Fruit fly (Drosophila melanogaster): ENCODE results near the gene CG6678.

DNA sequence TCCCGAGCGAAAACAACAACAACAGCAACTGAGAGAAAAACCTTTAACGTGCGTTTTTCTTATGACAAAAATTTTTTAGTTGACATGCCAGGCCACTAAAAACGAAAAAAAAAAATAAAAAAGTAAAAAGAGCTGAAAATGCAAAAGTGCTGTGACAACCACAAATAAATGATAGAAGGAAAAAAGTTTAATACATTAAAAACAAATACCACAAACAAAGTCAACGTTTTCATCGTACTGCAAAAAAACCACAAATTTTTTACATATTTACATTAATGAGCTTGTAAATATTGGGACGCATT is 62.7 kb downstream of the CG6678 start:
- peak; percentile 22 for TF ChIP-seq Pif1A (GFP tag; optimal IDR thresholded peaks at IDR 0.05)
- no peak for TF ChIP-seq CG12605 (GFP tag; IDR thresholded peaks at IDR 0.05)
- no peak for TF ChIP-seq Snoo (tag; optimal IDR thresholded peaks at IDR 0.05)
- TF ChIP-seq CG32121 (GFP tag; IDR thresholded peaks at IDR 0.05), result no peak
- TF ChIP-seq CG14655 (GFP tag; optimal IDR thresholded peaks at IDR 0.05), result peak; percentile 11
- TF ChIP-seq Ets98B (GFP tag; IDR thresholded peaks at IDR 0.05), result no peak
- no peak for TF ChIP-seq rn (GFP tag; IDR thresholded peaks at IDR 0.05)
- TF ChIP-seq CG8301 (tag; optimal IDR thresholded peaks at IDR 0.05), result no peak
- no peak for TF ChIP-seq CG8159 (tag; optimal IDR thresholded peaks at IDR 0.05)

All from whole organism, pupa.